Fruit fly (Drosophila melanogaster) Kc167 (cell line): ENCODE results near the gene CG9500.

Experiments used
- Myc ChIP-seq: fragments of >200 bp; optimal IDR thresholded peaks from 2 replicates; lab custom pipeline; 2017; ENCODE audit warnings: missing external identifiers
- Sin3A ChIP-seq: fragments of >200 bp; optimal IDR thresholded peaks from 2 replicates; lab custom pipeline; 2018; ENCODE audit warnings: missing external identifiers
- h ChIP-seq: fragments of >200 bp; optimal IDR thresholded peaks from 3 replicates; lab custom pipeline; 2018; ENCODE audit warnings: missing external identifiers
- insv ChIP-seq: fragments of >200 bp; optimal IDR thresholded peaks from 3 replicates; lab custom pipeline; 2018; ENCODE audit warnings: missing external identifiers
- psq ChIP-seq: fragments of >200 bp; optimal IDR thresholded peaks from 2 replicates; lab custom pipeline; 2017; ENCODE audit warnings: missing external identifiers
- ttk ChIP-seq: sonication (Bioruptor generic); optimal IDR thresholded peaks from 2 replicates; lab custom pipeline; 2017; ENCODE audit warnings: missing external identifiers

The CG9500 gene

dm6 chr2L:6340222-6340725, 17.8 kb downstream of the CG9500 start:
- TF ChIP-seq ttk (lab: Kevin White, UChicago) (no peak), Sin3A (lab: Kevin White, UChicago) (no peak), Myc (lab: Kevin White, UChicago) (no peak), psq (lab: Kevin White, UChicago) (no peak), insv (lab: Kevin White, UChicago) (no peak), h (lab: Kevin White, UChicago) (no peak)

- TF ChIP-seq psq (lab: Kevin White, UChicago) (no peak), ttk (lab: Kevin White, UChicago) (no peak), insv (lab: Kevin White, UChicago) (no peak), Myc (lab: Kevin White, UChicago) (no peak), h (lab: Kevin White, UChicago) (no peak), Sin3A (lab: Kevin White, UChicago) (no peak)
These were observed 18.9 kb downstream of the CG9500 start for dm6 chr2L:6339010-6339897.

dm6 chr2L:6338367-6338975, 19.6 kb downstream of the CG9500 start, which contains the start of the genes Pez and Cpr:
Gene Pez (minus strand): TSS chr2L:6338671.
Gene Cpr (plus strand): TSS chr2L:6338836.
- no peak for TF ChIP-seq Sin3A (lab: Kevin White, UChicago)

- TF ChIP-seq ttk (lab: Kevin White, UChicago) (no peak), Myc (lab: Kevin White, UChicago) (no peak), psq (lab: Kevin White, UChicago) (no peak), h (lab: Kevin White, UChicago) (no peak), Sin3A (lab: Kevin White, UChicago) (no peak), insv (lab: Kevin White, UChicago) (no peak)
These were observed 20.2 kb downstream of the CG9500 start for dm6 chr2L:6337843-6338366.

dm6 chr2L:6324386-6324744, 33.8 kb downstream of the CG9500 start:
- TF ChIP-seq Sin3A (lab: Kevin White, UChicago) (no peak), insv (lab: Kevin White, UChicago) (no peak), psq (lab: Kevin White, UChicago) (no peak), Myc (lab: Kevin White, UChicago) (no peak), ttk (lab: Kevin White, UChicago) (no peak), h (lab: Kevin White, UChicago) (no peak)

- TF ChIP-seq ttk (lab: Kevin White, UChicago): no peak
- no peak for TF ChIP-seq Sin3A (lab: Kevin White, UChicago)
- TF ChIP-seq Myc (lab: Kevin White, UChicago): no peak
- TF ChIP-seq insv (lab: Kevin White, UChicago): no peak
- TF ChIP-seq h (lab: Kevin White, UChicago): no peak
- TF ChIP-seq psq (lab: Kevin White, UChicago): no peak
These were observed 34.4 kb downstream of the CG9500 start, which contains the start of gene PDZ-GEF for dm6 chr2L:6323536-6324385. Gene PDZ-GEF (plus strand): TSS chr2L:6323767.

dm6 chr2L:6319068-6319467, 39.0 kb downstream of the CG9500 start:
- no peak for TF ChIP-seq psq (lab: Kevin White, UChicago)
- no peak for TF ChIP-seq insv (lab: Kevin White, UChicago)
- no peak for TF ChIP-seq ttk (lab: Kevin White, UChicago)
- no peak for TF ChIP-seq h (lab: Kevin White, UChicago)
- TF ChIP-seq Myc (lab: Kevin White, UChicago): no peak
- no peak for TF ChIP-seq Sin3A (lab: Kevin White, UChicago)

- no peak for TF ChIP-seq Myc (lab: Kevin White, UChicago)
- no peak for TF ChIP-seq insv (lab: Kevin White, UChicago)
- no peak for TF ChIP-seq Sin3A (lab: Kevin White, UChicago)
- no peak for TF ChIP-seq psq (lab: Kevin White, UChicago)
- TF ChIP-seq h (lab: Kevin White, UChicago): no peak
- no peak for TF ChIP-seq ttk (lab: Kevin White, UChicago)
These were observed 48.2 kb downstream of the CG9500 start for dm6 chr2L:6309879-6310278.

dm6 chr2L:6308651-6309050, 49.5 kb downstream of the CG9500 start, which contains the start of the genes CG43922 and CG13984:
Gene CG43922 (minus strand): TSS chr2L:6308751.
Gene CG13984 (plus strand): TSS chr2L:6308819.
- TF ChIP-seq Myc (lab: Kevin White, UChicago) (no peak), psq (lab: Kevin White, UChicago) (no peak), h (lab: Kevin White, UChicago) (no peak), ttk (lab: Kevin White, UChicago) (no peak), insv (lab: Kevin White, UChicago) (no peak), Sin3A (lab: Kevin White, UChicago) (no peak)
